Fruit fly (Drosophila melanogaster) whole organism, embryonic: Measurements from ENCODE around the gene Cln7.
A peak's percentile ranks its signal among the peaks of the same experiment; 100 is the strongest.

Experiments used
- Antp ChIP-seq: fragments of 200-800 bp; sonication (Bioruptor generic); optimal IDR thresholded peaks from 3 replicates; lab custom pipeline; 2016; ENCODE audit warnings: missing biosample characterization, missing genetic modification characterization
- CG10366 ChIP-seq: fragments of 200-800 bp; sonication (Bioruptor generic); IDR thresholded peaks from 2 replicates; pipeline ENCODE4 v1.3.6; 2022; ENCODE audit warnings: missing biosample characterization, missing genetic modification characterization
- CG10431 ChIP-seq: fragments of 200-800 bp; sonication (Bioruptor generic); optimal IDR thresholded peaks from 3 replicates; lab custom pipeline; 2018; ENCODE audit warnings: missing biosample characterization, mild to moderate bottlenecking, missing genetic modification characterization
- CG10979 ChIP-seq: fragments of 200-800 bp; sonication (Bioruptor generic); optimal IDR thresholded peaks from 2 replicates; lab custom pipeline; 2018; ENCODE audit warnings: missing biosample characterization, mild to moderate bottlenecking, missing genetic modification characterization, moderate library complexity
- CG11398 ChIP-seq: fragments of 200-800 bp; sonication (Bioruptor generic); optimal IDR thresholded peaks from 2 replicates; lab custom pipeline; 2016; ENCODE audit warnings: missing biosample characterization, missing genetic modification characterization
- CG12299 ChIP-seq: fragments of 200-800 bp; sonication (Bioruptor generic); optimal IDR thresholded peaks from 2 replicates; lab custom pipeline; 2018; ENCODE audit warnings: missing biosample characterization, mild to moderate bottlenecking, missing genetic modification characterization
- CG15696 ChIP-seq: fragments of 200-800 bp; sonication (Bioruptor generic); optimal IDR thresholded peaks from 2 replicates; lab custom pipeline; 2019; ENCODE audit warnings: missing biosample characterization, mild to moderate bottlenecking, missing genetic modification characterization, moderate library complexity
- CG16779 ChIP-seq: fragments of 200-800 bp; sonication (Bioruptor generic); IDR thresholded peaks from 2 replicates; pipeline ENCODE4 v1.3.6; 2022; ENCODE audit warnings: missing biosample characterization, missing genetic modification characterization
- CG1832 ChIP-seq: fragments of 200-800 bp; sonication (Bioruptor generic); optimal IDR thresholded peaks from 2 replicates; lab custom pipeline; 2017; ENCODE audit warnings: missing biosample characterization, mild to moderate bottlenecking, missing genetic modification characterization, inconsistent platforms
- CG18476 ChIP-seq: fragments of 200-800 bp; sonication (Bioruptor generic); optimal IDR thresholded peaks from 2 replicates; lab custom pipeline; 2016; ENCODE audit warnings: missing biosample characterization, mild to moderate bottlenecking, missing genetic modification characterization
- CG18599 ChIP-seq: fragments of 200-800 bp; sonication (Bioruptor generic); optimal IDR thresholded peaks from 3 replicates; lab custom pipeline; 2017; ENCODE audit warnings: missing biosample characterization, missing genetic modification characterization, mild to moderate bottlenecking, moderate library complexity, missing genetic modification reagents
- CG2202 ChIP-seq: fragments of 200-800 bp; sonication (Bioruptor generic); optimal IDR thresholded peaks from 2 replicates; lab custom pipeline; 2018; ENCODE audit warnings: missing biosample characterization, mild to moderate bottlenecking, missing genetic modification characterization
- CG2712 ChIP-seq: fragments of 200-800 bp; optimal IDR thresholded peaks from 3 replicates; lab custom pipeline; 2019; ENCODE audit warnings: missing biosample characterization, mild to moderate bottlenecking, missing genetic modification characterization, moderate library complexity
- CG31224 ChIP-seq: fragments of 200-800 bp; sonication (Bioruptor generic); IDR thresholded peaks from 2 replicates; pipeline ENCODE4 v1.3.6; 2022; ENCODE audit warnings: missing biosample characterization, missing genetic modification characterization
- CG34376 ChIP-seq: fragments of 200-800 bp; sonication (Bioruptor generic); optimal IDR thresholded peaks from 2 replicates; lab custom pipeline; 2018; ENCODE audit warnings: missing biosample characterization, mild to moderate bottlenecking, missing genetic modification characterization
- CG3847 ChIP-seq: fragments of 200-800 bp; sonication (Bioruptor generic); IDR thresholded peaks from 2 replicates; pipeline ENCODE4 v1.3.6; 2022; ENCODE audit warnings: missing biosample characterization, missing genetic modification characterization
- CG5180 ChIP-seq: fragments of 200-800 bp; sonication (Bioruptor generic); optimal IDR thresholded peaks from 3 replicates; lab custom pipeline; 2017; ENCODE audit warnings: missing biosample characterization, missing genetic modification characterization, mild to moderate bottlenecking, moderate library complexity, missing genetic modification reagents
- CG8944 ChIP-seq: fragments of 200-800 bp; sonication (Bioruptor generic); optimal IDR thresholded peaks from 3 replicates; lab custom pipeline; 2016; ENCODE audit warnings: missing biosample characterization, missing genetic modification characterization
- CG9876 ChIP-seq: fragments of 200-800 bp; sonication (Bioruptor generic); optimal IDR thresholded peaks from 2 replicates; lab custom pipeline; 2016; ENCODE audit warnings: missing biosample characterization, missing genetic modification characterization
- Dip3 ChIP-seq: fragments of 200-800 bp; sonication (Bioruptor generic); optimal IDR thresholded peaks from 3 replicates; lab custom pipeline; 2016; ENCODE audit warnings: missing biosample characterization, missing genetic modification characterization
- Gug ChIP-seq: fragments of 200-800 bp; sonication (Bioruptor generic); IDR thresholded peaks from 4 replicates; pipeline ENCODE4 v1.3.6; 2022; ENCODE audit warnings: missing biosample characterization, missing genetic modification characterization
- Hr51 ChIP-seq, 2 experiments: fragments of 200-800 bp; sonication (Bioruptor generic); optimal IDR thresholded peaks; 2 replicates in 1 of 2; 3 replicates in 1 of 2; lab custom pipeline; 2016 to 2018; ENCODE audit warnings: missing biosample characterization in 2 of 2, missing genetic modification characterization in 2 of 2, mild to moderate bottlenecking in 1 of 2, moderate library complexity in 1 of 2
- Jarid2 ChIP-seq: fragments of 200-800 bp; sonication (Bioruptor generic); optimal IDR thresholded peaks from 3 replicates; lab custom pipeline; 2017; ENCODE audit warnings: mild to moderate bottlenecking, missing biosample characterization, missing genetic modification reagents, missing genetic modification characterization
- Lhr ChIP-seq: fragments of 200-800 bp; sonication (Bioruptor generic); optimal IDR thresholded peaks from 3 replicates; lab custom pipeline; 2017; ENCODE audit warnings: mild to moderate bottlenecking, missing biosample characterization, missing genetic modification reagents, missing genetic modification characterization
- Mad ChIP-seq: fragments of 200-800 bp; sonication (Bioruptor generic); optimal IDR thresholded peaks from 2 replicates; lab custom pipeline; 2016; ENCODE audit warnings: missing biosample characterization, missing genetic modification characterization
- Opbp ChIP-seq: fragments of 200-800 bp; sonication (Bioruptor generic); IDR thresholded peaks from 3 replicates; pipeline ENCODE4 v1.3.6; 2022; ENCODE audit warnings: missing biosample characterization, missing genetic modification characterization; ENCODE audit not compliant: partially characterized antibody
- Optix ChIP-seq: fragments of 200-800 bp; sonication (Bioruptor generic); IDR thresholded peaks from 3 replicates; pipeline ENCODE4 v1.3.6; 2022; ENCODE audit warnings: missing biosample characterization, missing genetic modification characterization
- Sin3A ChIP-seq: fragments of >200 bp; optimal IDR thresholded peaks from 2 replicates; lab custom pipeline; 2018
- Tbp ChIP-seq: fragments of >200 bp; optimal IDR thresholded peaks from 2 replicates; lab custom pipeline; 2018; ENCODE audit warnings: missing biosample characterization, missing genetic modification characterization
- Usf ChIP-seq: fragments of 200-800 bp; sonication (Bioruptor generic); optimal IDR thresholded peaks from 2 replicates; lab custom pipeline; 2017; ENCODE audit warnings: missing genotype, missing biosample characterization, missing genetic modification characterization
- amos ChIP-seq: fragments of 200-800 bp; sonication (Bioruptor generic); IDR thresholded peaks from 2 replicates; pipeline ENCODE4 v1.3.6; 2022; ENCODE audit warnings: missing biosample characterization, missing genetic modification characterization; ENCODE audit not compliant: partially characterized antibody
- ara ChIP-seq: fragments of 200-800 bp; sonication (Bioruptor generic); IDR thresholded peaks from 2 replicates; pipeline ENCODE4 v1.3.6; 2022; ENCODE audit warnings: missing biosample characterization, missing genetic modification characterization
- bigmax ChIP-seq: fragments of 200-800 bp; sonication (Bioruptor generic); optimal IDR thresholded peaks from 2 replicates; lab custom pipeline; 2018; ENCODE audit warnings: missing biosample characterization, mild to moderate bottlenecking, missing genetic modification characterization
- btn ChIP-seq: fragments of 200-800 bp; sonication (Bioruptor generic); optimal IDR thresholded peaks from 2 replicates; lab custom pipeline; 2016; ENCODE audit warnings: missing biosample characterization, missing genetic modification characterization
- cwo ChIP-seq: fragments of 200-800 bp; sonication (Bioruptor generic); optimal IDR thresholded peaks from 3 replicates; lab custom pipeline; 2017; ENCODE audit warnings: missing biosample characterization, missing genetic modification characterization, mild to moderate bottlenecking, moderate library complexity, missing genetic modification reagents
- fru ChIP-seq: fragments of >200 bp; optimal IDR thresholded peaks from 2 replicates; lab custom pipeline; 2017
- gcm2 ChIP-seq: fragments of 200-800 bp; sonication (Bioruptor generic); optimal IDR thresholded peaks from 2 replicates; lab custom pipeline; 2016; ENCODE audit warnings: missing biosample characterization, missing genetic modification characterization
- jing ChIP-seq: fragments of 200-800 bp; sonication (Bioruptor generic); optimal IDR thresholded peaks from 2 replicates; lab custom pipeline; 2018; ENCODE audit warnings: missing biosample characterization, mild to moderate bottlenecking, missing genetic modification characterization
- mirr ChIP-seq: fragments of 200-800 bp; sonication (Bioruptor generic); optimal IDR thresholded peaks from 3 replicates; lab custom pipeline; 2018; ENCODE audit warnings: missing biosample characterization, mild to moderate bottlenecking, missing genetic modification characterization
- nom ChIP-seq: fragments of 200-800 bp; sonication (Bioruptor generic); optimal IDR thresholded peaks from 2 replicates; lab custom pipeline; 2017; ENCODE audit warnings: missing biosample characterization, missing genetic modification characterization, mild to moderate bottlenecking, moderate library complexity, missing genetic modification reagents
- onecut ChIP-seq: fragments of 200-800 bp; sonication (Bioruptor generic); IDR thresholded peaks from 2 replicates; pipeline ENCODE4 v1.3.6; 2022; ENCODE audit warnings: missing biosample characterization, missing genetic modification characterization
- pfk ChIP-seq: fragments of 200-800 bp; sonication (Bioruptor generic); optimal IDR thresholded peaks from 2 replicates; lab custom pipeline; 2018; ENCODE audit warnings: missing biosample characterization, mild to moderate bottlenecking, missing genetic modification characterization, moderate library complexity
- pros ChIP-seq: fragments of 200-800 bp; sonication (Bioruptor generic); optimal IDR thresholded peaks from 3 replicates; lab custom pipeline; 2019; ENCODE audit warnings: missing biosample characterization, mild to moderate bottlenecking, missing genetic modification characterization, moderate library complexity
- sens ChIP-seq: fragments of 200-800 bp; sonication (Bioruptor generic); peaks from one replicate; lab custom pipeline; 2016; ENCODE audit warnings: missing biosample characterization, missing genetic modification characterization
- so ChIP-seq: fragments of 200-800 bp; sonication (Bioruptor generic); IDR thresholded peaks from 3 replicates; pipeline ENCODE4 v1.3.6; 2022; ENCODE audit warnings: missing biosample characterization, missing genetic modification characterization
- sqz ChIP-seq: fragments of 200-800 bp; sonication (Bioruptor generic); optimal IDR thresholded peaks from 3 replicates; lab custom pipeline; 2018; ENCODE audit warnings: missing biosample characterization, mild to moderate bottlenecking, missing genetic modification characterization
- sr ChIP-seq: fragments of 200-800 bp; sonication (Bioruptor generic); IDR thresholded peaks from 3 replicates; pipeline ENCODE4 v1.3.6; 2022; ENCODE audit warnings: missing biosample characterization, missing genetic modification characterization
- tll ChIP-seq, 2 experiments: fragments of 200-800 bp in 1 of 2; fragments of >200 bp in 1 of 2; sonication (Bioruptor generic) in 1 of 2; optimal IDR thresholded peaks; 2 replicates each; lab custom pipeline; 2017 to 2019; ENCODE audit warnings: missing biosample characterization in 2 of 2, missing genetic modification characterization in 2 of 2, mild to moderate bottlenecking in 1 of 2, moderate library complexity in 1 of 2
- wor ChIP-seq: fragments of 200-800 bp; sonication (Bioruptor generic); IDR thresholded peaks from 2 replicates; pipeline ENCODE4 v1.3.6; 2022; ENCODE audit warnings: missing biosample characterization, missing genetic modification characterization
- z ChIP-seq: fragments of 200-800 bp; sonication (Bioruptor generic); IDR thresholded peaks from 3 replicates; pipeline ENCODE4 v1.3.6; 2022; ENCODE audit warnings: missing biosample characterization, missing genetic modification characterization
- zen ChIP-seq: fragments of 200-800 bp; sonication (Bioruptor generic); optimal IDR thresholded peaks from 3 replicates; lab custom pipeline; 2018; ENCODE audit warnings: missing biosample characterization, mild to moderate bottlenecking, missing genetic modification characterization, moderate library complexity

The Cln7 gene

DNA sequence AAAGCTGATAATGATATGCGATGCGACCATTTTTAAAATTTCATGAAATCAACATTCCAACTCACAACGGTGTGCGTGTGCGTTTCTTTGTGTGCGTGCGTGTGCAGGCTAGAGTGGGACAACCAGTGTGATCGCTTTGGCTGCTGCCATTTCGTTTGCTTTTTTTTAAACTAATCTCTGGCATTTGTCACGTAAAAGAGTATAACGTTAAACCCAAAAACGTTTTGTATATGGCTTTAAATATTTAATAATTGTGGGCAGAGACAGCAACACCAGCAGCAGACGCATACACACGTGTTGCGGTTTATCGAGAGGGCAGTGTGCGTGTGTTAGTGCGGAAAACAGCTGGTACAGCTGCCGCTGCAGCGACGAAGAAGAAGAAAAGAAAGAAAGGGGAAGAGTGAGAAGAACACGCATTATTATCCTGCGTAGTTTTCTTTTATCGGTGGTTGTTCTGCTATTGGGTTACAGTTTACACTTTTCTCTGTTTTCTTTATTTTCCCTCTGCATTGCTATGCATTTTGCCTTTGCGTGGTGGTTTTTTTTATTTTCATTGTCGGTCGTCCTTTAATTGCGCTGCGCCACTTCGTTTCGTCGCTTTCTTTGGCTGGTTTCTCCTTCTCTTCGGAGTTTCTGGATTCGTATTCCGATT is 25.4 kb upstream of the Cln7 start (continued):
- TF ChIP-seq CG11398 (GFP tag; lab: Kevin White, UChicago) (no peak), Opbp (0 out of 3 replicates have a peak, but pooled peaks have one; percentile 4), sr (GFP tag; lab: Robert Waterston, UW) (no peak), nom (GFP tag; lab: Kevin White, UChicago) (peak; percentile 21), zen (tag; lab: Kevin White, UChicago) (no peak), Lhr (GFP tag; lab: Kevin White, UChicago) (no peak), CG18476 (GFP tag; lab: Kevin White, UChicago) (no peak), sqz (GFP tag; lab: Kevin White, UChicago) (peak; percentile 31), CG31224 (GFP tag; lab: Robert Waterston, UW) (no peak), wor (GFP tag; lab: Robert Waterston, UW) (no peak), pfk (GFP tag; lab: Kevin White, UChicago) (peak; percentile 21), CG5180 (GFP tag; lab: Kevin White, UChicago) (no peak), Hr51 (GFP tag; optimal IDR thresholded peaks at IDR 0.05; lab: Kevin White, UChicago) (no peak), Sin3A (lab: Kevin White, UChicago) (peak; percentile 9), bigmax (GFP tag; lab: Kevin White, UChicago) (no peak), jing (GFP tag; lab: Kevin White, UChicago) (no peak), CG2712 (peak; percentile 12), btn (no peak), tll (GFP tag; optimal IDR thresholded peaks at IDR 0.05; lab: Kevin White, UChicago) (peak in 1 of 2 experiments; percentile 30), CG8944 (GFP tag; lab: Kevin White, UChicago) (no peak), Gug (no peak), CG16779 (GFP tag; lab: Robert Waterston, UW) (no peak), CG3847 (GFP tag; lab: Robert Waterston, UW) (no peak), Usf (no peak), so (GFP tag; lab: Robert Waterston, UW) (peak; percentile 31; the same call in 1 of the 3 replicates), CG10366 (GFP tag; lab: Robert Waterston, UW) (no peak), CG2202 (no peak), CG1832 (GFP tag; lab: Kevin White, UChicago) (peak; percentile 58), Optix (GFP tag; lab: Robert Waterston, UW) (no peak), sens (peak; percentile 53), Tbp (no peak), pros (GFP tag; lab: Kevin White, UChicago) (peak; percentile 98), Jarid2 (GFP tag; lab: Kevin White, UChicago) (no peak), Dip3 (GFP tag; lab: Kevin White, UChicago) (no peak), CG15696 (tag; lab: Kevin White, UChicago) (peak; percentile 24), mirr (GFP tag; lab: Kevin White, UChicago) (no peak), ara (GFP tag; lab: Robert Waterston, UW) (no peak), amos (no peak), CG10431 (no peak), Mad (GFP tag; lab: Kevin White, UChicago) (no peak), gcm2 (no peak), cwo (GFP tag; lab: Kevin White, UChicago) (peak; percentile 19), z (GFP tag; lab: Robert Waterston, UW) (no peak), CG34376 (GFP tag; lab: Kevin White, UChicago) (peak; percentile 7), fru (lab: Kevin White, UChicago) (no peak), Antp (no peak), onecut (GFP tag; lab: Robert Waterston, UW) (no peak), CG10979 (tag; lab: Kevin White, UChicago) (peak; percentile 10), CG18599 (no peak), CG12299 (no peak), CG9876 (GFP tag; lab: Kevin White, UChicago) (no peak)
